Worm (Caenorhabditis elegans) whole organism, L4 larva: Measurements from ENCODE around the gene Y64G10A.10.

ENCODE experiments used
- F10B5.3 ChIP-seq: sonication (generic microtip); optimal IDR thresholded peaks from 2 replicates; lab custom pipeline; 2016; ENCODE audit warnings: mild to moderate bottlenecking, missing genetic modification characterization, missing compliant biosample characterization
- F37D6.2 ChIP-seq: sonication (generic microtip); optimal IDR thresholded peaks from 2 replicates; lab custom pipeline; 2016; ENCODE audit warnings: mild to moderate bottlenecking, missing genetic modification characterization, missing compliant biosample characterization
- F44E2.7 ChIP-seq: fragments of 200-800 bp; sonication (Bioruptor generic); IDR thresholded peaks from 2 replicates; pipeline ENCODE4 v2.1.2; 2022; ENCODE audit warnings: missing genetic modification characterization, missing compliant biosample characterization
- T20F7.1 ChIP-seq: fragments of 200-800 bp; sonication (Bioruptor generic); optimal IDR thresholded peaks from 2 replicates; lab custom pipeline; 2018; ENCODE audit warnings: mild to moderate bottlenecking, missing genetic modification characterization, missing compliant biosample characterization
- Y105C5A.15 ChIP-seq: fragments of 200-800 bp; sonication (Bioruptor generic); IDR thresholded peaks from 2 replicates; pipeline ENCODE4 v1.3.6; 2022; ENCODE audit warnings: missing genetic modification characterization, missing compliant biosample characterization
- aha-1 ChIP-seq: fragments of 150-350 bp; peaks from one replicate; lab custom pipeline; 2014; ENCODE audit warnings: missing biosample characterization, missing genetic modification characterization
- aly-2 ChIP-seq: sonication (generic microtip); optimal IDR thresholded peaks from 2 replicates; lab custom pipeline; 2018; ENCODE audit warnings: missing biosample characterization, missing genetic modification characterization
- ces-1 ChIP-seq: fragments of 150-350 bp; sonication (generic microtip); optimal IDR thresholded peaks from 4 replicates; lab custom pipeline; 2014; ENCODE audit warnings: missing biosample characterization, missing genetic modification reagents, missing genetic modification characterization
- cey-2 ChIP-seq: sonication (generic microtip); optimal IDR thresholded peaks from 3 replicates; lab custom pipeline; 2017; ENCODE audit warnings: missing genetic modification characterization, mild to moderate bottlenecking, missing compliant biosample characterization, antibody characterized with exemption, borderline replicate concordance; ENCODE audit not compliant: insufficient read depth
- ctbp-1 ChIP-seq: fragments of 200-800 bp; sonication (Bioruptor generic); IDR thresholded peaks from 2 replicates; pipeline ENCODE4 v1.3.6; 2022; ENCODE audit warnings: missing genetic modification reagents, missing genetic modification characterization, missing compliant biosample characterization
- daf-12 ChIP-seq: fragments of 150-350 bp; optimal IDR thresholded peaks from 2 replicates; lab custom pipeline; 2014; ENCODE audit warnings: missing biosample characterization, missing genetic modification reagents, missing genetic modification characterization
- daf-8 ChIP-seq: fragments of 200-800 bp; sonication (Bioruptor generic); IDR thresholded peaks from 2 replicates; pipeline ENCODE4 v1.3.6; 2022; ENCODE audit warnings: missing genetic modification characterization, missing compliant biosample characterization
- dmd-6 ChIP-seq: fragments of 200-800 bp; sonication (Bioruptor generic); IDR thresholded peaks from 2 replicates; pipeline ENCODE4 v1.3.6; 2022; ENCODE audit warnings: missing genetic modification reagents, missing genetic modification characterization, missing compliant biosample characterization
- dpl-1 ChIP-seq: fragments of 150-350 bp; optimal IDR thresholded peaks from 2 replicates; lab custom pipeline; 2014; ENCODE audit warnings: missing biosample characterization, missing genetic modification reagents, missing genetic modification characterization
- fos-1 ChIP-seq: fragments of 150-350 bp; optimal IDR thresholded peaks from 2 replicates; lab custom pipeline; 2014; ENCODE audit warnings: missing biosample characterization, missing genetic modification characterization
- lin-1 ChIP-seq: fragments of 200-800 bp; sonication (Bioruptor generic); IDR thresholded peaks from 2 replicates; pipeline ENCODE4 v1.3.6; 2022; ENCODE audit warnings: missing genetic modification reagents, missing genetic modification characterization, missing compliant biosample characterization
- lin-29 ChIP-seq: fragments of 200-800 bp; sonication (Bioruptor generic); IDR thresholded peaks from 2 replicates; pipeline ENCODE4 v1.3.6; 2022; ENCODE audit warnings: missing genetic modification reagents, missing genetic modification characterization, missing compliant biosample characterization
- lin-38 ChIP-seq: fragments of 200-800 bp; sonication (Bioruptor generic); IDR thresholded peaks from 2 replicates; pipeline ENCODE4 v1.3.6; 2022; ENCODE audit warnings: missing genetic modification reagents, missing genetic modification characterization, missing compliant biosample characterization
- madf-9 ChIP-seq: fragments of 200-800 bp; sonication (Bioruptor generic); conservative IDR thresholded peaks from 2 replicates; pipeline ENCODE4 v1.3.6; 2022; ENCODE audit warnings: missing genetic modification reagents, missing genetic modification characterization, missing compliant biosample characterization
- nhr-237 ChIP-seq: sonication (generic microtip); optimal IDR thresholded peaks from 2 replicates; lab custom pipeline; 2017; ENCODE audit warnings: missing biosample characterization, missing genetic modification characterization
- nhr-28 ChIP-seq: fragments of 150-350 bp; optimal IDR thresholded peaks from 2 replicates; lab custom pipeline; 2014; ENCODE audit warnings: missing biosample characterization, missing genetic modification characterization
- nhr-41 ChIP-seq: fragments of 200-800 bp; sonication (Bioruptor generic); IDR thresholded peaks from 2 replicates; pipeline ENCODE4 v1.3.6; 2022; ENCODE audit warnings: missing genetic modification reagents, missing genetic modification characterization, missing compliant biosample characterization
- nhr-6 ChIP-seq: fragments of 150-350 bp; optimal IDR thresholded peaks from 2 replicates; lab custom pipeline; 2014; ENCODE audit warnings: missing biosample characterization, missing genetic modification characterization
- nhr-76 ChIP-seq: fragments of 150-350 bp; optimal IDR thresholded peaks from 2 replicates; lab custom pipeline; 2014; ENCODE audit warnings: missing biosample characterization, missing genetic modification characterization
- nhr-77 ChIP-seq: fragments of 150-350 bp; optimal IDR thresholded peaks from 2 replicates; lab custom pipeline; 2014; ENCODE audit warnings: missing biosample characterization, missing genetic modification characterization
- pha-4 ChIP-seq, 2 experiments: fragments of 150-350 bp in 1 of 2; fragments of 200-800 bp in 1 of 2; sonication (Bioruptor generic) in 1 of 2; IDR thresholded peaks in 1 of 2; optimal IDR thresholded peaks in 1 of 2; 2 replicates each; pipeline versions ENCODE4 v1.3.6 to Lab custom; 2014 to 2022; ENCODE audit warnings: missing genetic modification characterization in 2 of 2, missing genetic modification reagents in 2 of 2, missing biosample characterization in 1 of 2, missing compliant biosample characterization in 1 of 2
- snpc-1.2 ChIP-seq: fragments of 200-800 bp; sonication (Bioruptor generic); IDR thresholded peaks from 2 replicates; pipeline ENCODE4 v1.3.6; 2022; ENCODE audit warnings: missing genetic modification reagents, missing genetic modification characterization, missing compliant biosample characterization
- spr-3 ChIP-seq: fragments of 200-800 bp; sonication (Bioruptor generic); optimal IDR thresholded peaks from 2 replicates; lab custom pipeline; 2018; ENCODE audit warnings: mild to moderate bottlenecking, missing genetic modification characterization, missing compliant biosample characterization
- unc-130 ChIP-seq: sonication (generic microtip); optimal IDR thresholded peaks from 2 replicates; lab custom pipeline; 2016; ENCODE audit warnings: missing genetic modification reagents, missing genetic modification characterization, missing compliant biosample characterization
- unc-62 ChIP-seq, 3 experiments: fragments of 150-350 bp in 1 of 3; sonication (generic microtip); optimal IDR thresholded peaks in 2 of 3; peaks in 1 of 3; 1 replicate in 1 of 3; 2 replicates in 2 of 3; lab custom pipeline; 2014 to 2017; ENCODE audit warnings: missing biosample characterization in 3 of 3, missing genetic modification characterization in 3 of 3, missing genetic modification reagents in 3 of 3, missing genotype in 1 of 3
- zfp-2 ChIP-seq: sonication (generic microtip); optimal IDR thresholded peaks from 2 replicates; lab custom pipeline; 2016; ENCODE audit warnings: mild to moderate bottlenecking, missing genetic modification characterization, missing compliant biosample characterization
- zfp-3 ChIP-seq: fragments of 200-800 bp; sonication (Bioruptor generic); conservative IDR thresholded peaks from 2 replicates; pipeline ENCODE4 v1.3.6; 2022; ENCODE audit warnings: missing genetic modification reagents, missing genetic modification characterization, missing compliant biosample characterization
- zip-2 ChIP-seq: fragments of 150-350 bp; optimal IDR thresholded peaks from 2 replicates; lab custom pipeline; 2014; ENCODE audit warnings: missing biosample characterization, missing genetic modification characterization
- ztf-11 ChIP-seq: fragments of 150-350 bp; optimal IDR thresholded peaks from 2 replicates; lab custom pipeline; 2014; ENCODE audit warnings: missing biosample characterization, missing genetic modification characterization

The Y64G10A.10 gene

ce11 chrIV:14241382-14242122, at the start of gene Y64G10A.10:
Y64G10A.10 (minus strand) TSS chrIV:14241432.
- no peak for TF ChIP-seq Y105C5A.15
- TF ChIP-seq nhr-76: no peak
- peak; percentile 73 for TF ChIP-seq snpc-1.2 (GFP tag; lab: Robert Waterston, UW)
- TF ChIP-seq aly-2 (tag; lab: Kevin White, UChicago): no peak
- no peak for TF ChIP-seq T20F7.1 (GFP tag; lab: Kevin White, UChicago)
- TF ChIP-seq, all 104 proteins: peak for 1

- peak in 1 of 2 experiments; percentile 60 for TF ChIP-seq unc-62 (GFP tag; optimal IDR thresholded peaks at IDR 0.05 in 1 of 2; lab: Kevin White, UChicago)
- no peak for TF ChIP-seq unc-62 (tag; optimal IDR thresholded peaks at IDR 0.05; lab: Kevin White, UChicago)
- TF ChIP-seq dpl-1 (GFP tag; lab: Kevin White, UChicago): no peak
- TF ChIP-seq spr-3 (GFP tag; lab: Kevin White, UChicago): no peak
- TF ChIP-seq ctbp-1 (GFP tag; lab: Robert Waterston, UW): no peak
These were observed 43.7 kb upstream of the Y64G10A.10 start for ce11 chrIV:14284920-14285319.

- TF ChIP-seq madf-9 (GFP tag; lab: Robert Waterston, UW) (no peak), aha-1 (tag; lab: Kevin White, UChicago) (peak; percentile 91), pha-4 (GFP tag; IDR thresholded peaks at IDR 0.05; lab: Robert Waterston, UW) (no peak), pha-4 (tag; optimal IDR thresholded peaks at IDR 0.05; lab: Kevin White, UChicago) (no peak)
- TF ChIP-seq, all 104 proteins: peak for 1
These were observed 35.6 kb upstream of the Y64G10A.10 start for ce11 chrIV:14276773-14277388.

- TF ChIP-seq nhr-28 (tag; lab: Kevin White, UChicago): no peak
- no peak for TF ChIP-seq F10B5.3 (tag; lab: Kevin White, UChicago)
- TF ChIP-seq ztf-11 (tag; lab: Kevin White, UChicago): no peak
- TF ChIP-seq snpc-1.2 (GFP tag; lab: Robert Waterston, UW): no peak
- no peak for TF ChIP-seq nhr-41 (GFP tag; lab: Robert Waterston, UW)
- no peak for TF ChIP-seq Y105C5A.15
- TF ChIP-seq dpl-1 (GFP tag; lab: Kevin White, UChicago): no peak
- no peak for TF ChIP-seq zfp-2 (tag; lab: Kevin White, UChicago)
- no peak for TF ChIP-seq unc-62 (GFP tag; optimal IDR thresholded peaks at IDR 0.05 in 1 of 2; lab: Kevin White, UChicago)
- no peak for TF ChIP-seq unc-62 (tag; optimal IDR thresholded peaks at IDR 0.05; lab: Kevin White, UChicago)
- TF ChIP-seq zfp-3: no peak
- TF ChIP-seq daf-8 (GFP tag; lab: Robert Waterston, UW): no peak
- no peak for TF ChIP-seq dmd-6 (GFP tag; lab: Robert Waterston, UW)
- no peak for TF ChIP-seq F44E2.7 (GFP tag; lab: Robert Waterston, UW)
- no peak for TF ChIP-seq nhr-77 (tag; lab: Kevin White, UChicago)
- TF ChIP-seq F37D6.2 (tag; lab: Kevin White, UChicago): no peak
- no peak for TF ChIP-seq fos-1
- TF ChIP-seq, all 104 proteins: peak for 0
These were observed 34.9 kb upstream of the Y64G10A.10 start, which contains the start of gene ilcr-1 for ce11 chrIV:14276160-14276559. ilcr-1 (plus strand) TSS chrIV:14276460.

ce11 chrIV:14274834-14275233, 33.6 kb upstream of the Y64G10A.10 start:
- TF ChIP-seq cey-2: no peak
- no peak for TF ChIP-seq T20F7.1 (GFP tag; lab: Kevin White, UChicago)
- no peak for TF ChIP-seq lin-38 (GFP tag; lab: Robert Waterston, UW)
- TF ChIP-seq ces-1: no peak
- TF ChIP-seq nhr-237 (tag; lab: Kevin White, UChicago): no peak
- no peak for TF ChIP-seq lin-29 (GFP tag; lab: Robert Waterston, UW)
- no peak for TF ChIP-seq zip-2
- no peak for TF ChIP-seq unc-130 (GFP tag; lab: Kevin White, UChicago)
- no peak for TF ChIP-seq daf-12 (tag; lab: Kevin White, UChicago)
- TF ChIP-seq nhr-6 (tag; lab: Kevin White, UChicago): no peak
- TF ChIP-seq lin-1 (GFP tag; lab: Robert Waterston, UW): no peak
